Fruit fly (Drosophila melanogaster) whole organism: ENCODE results near the gene RhoGAP93B.

Experiments used
- CG8478 ChIP-seq: fragments of >200 bp; optimal IDR thresholded peaks from 2 replicates; lab custom pipeline; 2018; ENCODE audit warnings: inconsistent platforms
- Dll ChIP-seq: fragments of >200 bp; optimal IDR thresholded peaks from 2 replicates; lab custom pipeline; 2017
- EcR ChIP-seq, 2 experiments: fragments of >200 bp; optimal IDR thresholded peaks; 2 replicates each; lab custom pipeline; 2017; ENCODE audit warnings: missing biosample characterization in 2 of 2, missing genetic modification characterization in 2 of 2, missing genetic modification reagents in 2 of 2
- pan ChIP-seq: fragments of >200 bp; optimal IDR thresholded peaks from 2 replicates; lab custom pipeline; 2017
- psq ChIP-seq: fragments of >200 bp; optimal IDR thresholded peaks from 2 replicates; lab custom pipeline; 2017
- usp ChIP-seq: fragments of >200 bp; optimal IDR thresholded peaks from 2 replicates; lab custom pipeline; 2017; ENCODE audit warnings: missing biosample characterization, missing genetic modification characterization, mixed read lengths

The RhoGAP93B gene

DNA sequence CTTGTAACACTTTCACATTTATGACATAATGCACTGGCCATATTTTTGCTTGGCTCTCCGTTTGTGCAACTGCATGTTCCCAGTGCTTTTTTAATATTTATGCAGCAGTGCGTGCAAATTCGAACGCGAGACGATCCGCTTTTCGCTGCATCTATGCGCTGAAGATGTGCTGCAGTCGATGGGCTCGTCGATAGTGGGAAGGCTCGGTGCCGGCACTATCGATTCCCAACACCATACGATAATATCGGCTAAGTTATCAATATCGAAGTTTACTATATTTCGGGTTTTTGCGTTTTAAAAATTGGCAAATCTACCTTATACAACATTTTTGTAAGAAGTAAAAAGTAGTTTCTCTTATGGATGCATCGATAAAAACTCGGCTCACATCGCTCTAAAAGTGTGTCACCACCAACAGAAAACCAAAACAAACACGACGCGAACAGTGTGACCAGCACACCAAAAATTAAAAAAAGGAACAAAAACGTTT lies at the start of gene RhoGAP93B:
Gene RhoGAP93B, minus strand, starts transcription at position 197 of the 487 bp plus-strand sequence.
- TF ChIP-seq EcR (GFP tag; optimal IDR thresholded peaks at IDR 0.05; lab: Kevin White, UChicago) = no peak
- no peak for TF ChIP-seq usp (GFP tag; lab: Kevin White, UChicago)
- TF ChIP-seq pan = no peak
- no peak for TF ChIP-seq Dll (lab: Kevin White, UChicago)
- TF ChIP-seq CG8478 (lab: Kevin White, UChicago) = no peak
- no peak for TF ChIP-seq psq (lab: Kevin White, UChicago)

DNA sequence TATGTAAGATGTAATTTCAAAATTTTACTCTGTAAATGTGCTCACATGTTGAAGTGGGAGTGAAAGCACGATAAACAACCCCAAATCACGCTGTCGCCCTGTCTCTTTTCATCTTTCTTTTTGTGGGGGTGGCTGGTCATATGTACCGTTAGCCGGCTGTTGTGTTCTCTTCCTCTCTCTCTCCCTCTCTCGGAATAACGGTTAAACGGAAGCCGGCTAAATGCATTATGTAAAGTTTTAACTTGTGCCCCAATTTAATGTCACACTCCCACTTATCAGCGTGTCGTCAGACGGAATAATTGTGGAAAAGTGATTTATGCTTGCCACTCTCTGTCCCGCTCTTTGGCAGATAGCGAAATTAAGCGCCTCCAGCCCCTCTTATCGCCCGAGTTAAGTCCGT lies 43.7 kb upstream of the RhoGAP93B start:
- no peak for TF ChIP-seq psq (lab: Kevin White, UChicago)
- TF ChIP-seq Dll (lab: Kevin White, UChicago) = no peak
- TF ChIP-seq CG8478 (lab: Kevin White, UChicago) = no peak
- no peak for TF ChIP-seq usp (GFP tag; lab: Kevin White, UChicago)
- TF ChIP-seq EcR (GFP tag; optimal IDR thresholded peaks at IDR 0.05; lab: Kevin White, UChicago) = no peak
- TF ChIP-seq pan = no peak

DNA sequence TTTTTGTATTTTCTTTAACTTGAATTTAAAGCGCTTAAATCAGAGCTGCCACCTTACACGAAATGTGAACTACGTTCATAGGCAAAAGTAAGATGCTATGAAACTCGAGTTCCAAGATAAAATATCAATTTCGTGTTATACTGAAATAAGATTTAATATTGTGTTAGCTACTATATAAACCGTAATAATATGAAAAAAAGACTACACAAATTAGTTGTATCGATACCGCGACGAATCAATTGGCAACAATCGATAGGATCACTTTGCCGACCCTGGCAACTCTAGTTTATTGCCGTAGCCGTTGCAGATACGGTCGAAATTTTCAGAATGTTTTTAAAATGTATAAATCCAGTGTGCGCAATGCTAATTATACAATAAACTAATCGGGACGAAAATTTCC lies 42.8 kb upstream of the RhoGAP93B start, which contains the start of gene SNF4Agamma:
Gene SNF4Agamma, plus strand, starts transcription at position 282 of the 400 bp plus-strand sequence.
- TF ChIP-seq psq (lab: Kevin White, UChicago) (no peak), CG8478 (lab: Kevin White, UChicago) (no peak), pan (no peak), Dll (lab: Kevin White, UChicago) (no peak), EcR (GFP tag; optimal IDR thresholded peaks at IDR 0.05; lab: Kevin White, UChicago) (no peak), usp (GFP tag; lab: Kevin White, UChicago) (no peak)

DNA sequence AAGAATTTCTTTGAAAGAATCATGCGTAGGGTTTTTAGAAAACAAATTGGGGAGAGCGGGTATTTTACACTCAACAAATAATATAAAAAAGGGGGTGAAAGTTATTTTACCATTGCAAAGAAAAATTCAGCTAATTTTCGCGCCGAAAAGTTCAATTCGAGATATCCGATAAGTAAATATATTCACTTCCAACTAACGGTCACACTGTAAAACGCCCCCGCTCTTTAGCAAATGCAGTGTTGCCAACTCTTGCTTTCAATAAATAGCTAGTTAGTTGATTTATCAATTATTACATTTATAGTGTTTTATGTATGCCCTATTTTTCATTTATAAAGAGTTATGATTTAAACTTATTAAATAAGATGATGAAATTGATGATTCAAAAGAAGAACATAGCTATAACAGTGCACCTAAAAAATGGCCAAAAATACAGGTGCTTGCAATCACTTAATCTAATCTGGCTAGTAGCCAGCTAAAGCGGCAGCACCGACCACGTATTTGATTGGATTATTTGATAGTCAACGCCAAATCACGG lies 40.7 kb upstream of the RhoGAP93B start, which contains the start of gene meigo:
Gene meigo, plus strand, starts transcription at position 51 of the 535 bp plus-strand sequence.
- TF ChIP-seq Dll (lab: Kevin White, UChicago) (no peak), pan (no peak), CG8478 (lab: Kevin White, UChicago) (no peak), psq (lab: Kevin White, UChicago) (no peak), usp (GFP tag; lab: Kevin White, UChicago) (no peak), EcR (GFP tag; optimal IDR thresholded peaks at IDR 0.05; lab: Kevin White, UChicago) (no peak)

DNA sequence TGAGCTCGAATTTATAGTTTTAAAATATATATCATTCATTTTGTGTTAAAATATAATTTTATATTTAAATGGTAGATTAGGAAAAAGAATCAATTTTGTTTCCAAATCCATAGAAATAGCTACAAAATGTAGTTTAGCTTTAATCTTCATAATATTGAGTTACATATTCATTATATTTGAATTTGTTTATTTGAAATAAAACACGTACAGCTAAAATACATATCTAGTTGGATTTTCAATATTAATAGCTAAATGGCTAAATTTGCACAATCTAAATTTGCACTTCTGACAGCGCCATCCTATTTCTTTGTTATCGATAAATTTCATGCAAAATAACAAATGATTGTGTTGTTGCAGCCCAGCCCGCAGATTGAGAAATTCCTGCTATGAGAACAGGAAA lies 36.3 kb upstream of the RhoGAP93B start, which contains the start of gene Usp8:
Gene Usp8, plus strand, starts transcription at position 312 of the 400 bp plus-strand sequence.
- TF ChIP-seq EcR (GFP tag; optimal IDR thresholded peaks at IDR 0.05; lab: Kevin White, UChicago) (no peak), psq (lab: Kevin White, UChicago) (no peak), usp (GFP tag; lab: Kevin White, UChicago) (no peak), pan (no peak), CG8478 (lab: Kevin White, UChicago) (no peak)

DNA sequence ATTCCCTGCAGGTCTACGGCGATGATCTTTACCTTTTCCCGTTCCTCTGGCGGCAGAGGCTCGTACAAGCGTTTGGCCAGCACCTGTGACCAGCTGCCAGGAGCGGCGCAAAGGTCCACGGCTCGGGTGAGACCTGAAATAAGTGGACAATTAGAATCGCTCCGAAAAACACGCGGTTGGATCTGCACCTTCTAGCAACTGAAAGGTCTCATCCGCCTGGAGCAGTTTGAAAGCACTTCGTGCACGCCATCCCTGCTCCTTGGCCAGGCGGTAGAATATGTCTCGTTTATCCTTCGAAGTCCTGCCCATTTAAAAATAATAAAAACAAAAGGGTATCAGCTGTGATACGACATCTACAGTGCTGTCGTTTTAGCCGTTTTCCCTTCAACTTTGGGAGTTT lies 35.9 kb upstream of the RhoGAP93B start, which contains the start of gene Trm7-34:
Gene Trm7-34, minus strand, starts transcription at position 365 of the 400 bp plus-strand sequence.
- TF ChIP-seq pan (no peak), usp (GFP tag; lab: Kevin White, UChicago) (no peak), EcR (GFP tag; optimal IDR thresholded peaks at IDR 0.05; lab: Kevin White, UChicago) (no peak)

DNA sequence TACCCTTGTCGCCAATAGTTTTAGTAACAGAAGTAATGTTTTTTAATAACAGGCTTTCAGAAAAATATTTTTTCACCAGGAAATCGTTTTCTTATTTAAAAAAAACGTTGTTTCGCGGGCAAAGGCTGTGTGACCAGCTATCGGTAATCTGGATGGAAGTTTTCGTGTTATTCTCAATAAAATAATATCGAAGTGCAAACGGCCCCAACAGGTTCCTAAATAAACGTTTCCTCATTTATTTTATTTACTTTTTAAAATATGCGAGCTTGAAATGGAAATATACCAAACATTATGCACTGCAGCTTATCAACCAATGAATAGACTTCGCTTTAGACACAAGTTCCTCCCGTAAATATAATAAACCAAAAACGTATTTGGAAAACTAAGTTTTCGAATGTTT lies 32.4 kb upstream of the RhoGAP93B start, which contains the start of gene Ice2:
Gene Ice2, plus strand, starts transcription at position 167 of the 400 bp plus-strand sequence.
- no peak for TF ChIP-seq CG8478 (lab: Kevin White, UChicago)

DNA sequence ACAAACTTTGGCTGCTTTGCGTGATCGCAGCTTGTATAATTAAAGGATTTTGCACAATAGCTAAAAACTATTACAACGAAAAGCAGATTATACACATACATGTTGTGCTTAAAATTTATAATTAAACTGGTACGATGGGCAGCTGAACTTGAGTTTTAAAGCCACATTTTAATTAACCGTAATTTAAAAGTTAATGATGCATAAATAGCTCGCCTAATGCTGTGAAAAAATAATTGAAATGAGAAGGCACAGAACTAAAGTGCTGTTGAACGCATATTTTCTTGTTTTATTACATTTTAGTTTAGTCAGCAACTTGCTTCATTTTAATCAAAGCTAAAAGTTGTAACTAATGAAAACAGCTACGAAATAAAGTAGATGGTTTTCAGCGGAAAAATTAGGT lies 32.0 kb upstream of the RhoGAP93B start, which contains the start of gene Obp93a:
Gene Obp93a, minus strand, starts transcription at position 101 of the 400 bp plus-strand sequence.
- TF ChIP-seq CG8478 (lab: Kevin White, UChicago) (no peak), pan (no peak), usp (GFP tag; lab: Kevin White, UChicago) (no peak), psq (lab: Kevin White, UChicago) (no peak), EcR (GFP tag; optimal IDR thresholded peaks at IDR 0.05; lab: Kevin White, UChicago) (no peak), Dll (lab: Kevin White, UChicago) (no peak)

DNA sequence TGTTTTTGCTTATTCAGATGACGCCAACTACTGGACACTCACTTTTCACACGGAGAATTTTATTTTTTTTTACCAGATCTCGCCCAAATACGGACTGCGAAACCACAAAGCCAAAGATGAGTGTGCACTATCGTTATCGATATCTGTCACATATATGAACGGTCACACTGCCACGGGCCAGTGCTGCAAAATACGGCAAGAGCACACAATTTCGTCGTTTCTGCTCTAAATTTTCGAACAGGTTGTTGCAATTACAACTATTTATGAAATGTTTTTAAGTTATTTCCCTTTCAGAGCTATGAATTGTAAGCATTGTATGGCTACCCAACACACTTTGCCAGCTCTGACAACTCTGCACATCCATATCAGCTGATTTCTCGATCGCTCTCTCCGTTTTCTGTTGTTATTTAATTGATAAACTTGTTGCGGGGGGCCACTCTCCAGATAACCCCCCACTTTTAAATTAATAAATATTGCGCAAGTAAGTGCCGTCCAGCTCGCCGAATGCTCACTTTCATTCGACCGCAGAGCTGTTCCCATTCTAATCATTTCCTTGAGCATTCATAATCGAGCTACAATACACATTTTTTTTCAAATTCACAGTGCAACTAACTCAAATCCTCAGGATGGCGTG lies 29.8 kb upstream of the RhoGAP93B start, which contains the start of the genes slmb and CG5793:
Gene slmb, minus strand, starts transcription at position 134 of the 634 bp plus-strand sequence.
Gene CG5793, plus strand, starts transcription at position 222 of the 634 bp plus-strand sequence.
- TF ChIP-seq usp (GFP tag; lab: Kevin White, UChicago) (no peak), pan (no peak), CG8478 (lab: Kevin White, UChicago) (no peak), EcR (GFP tag; optimal IDR thresholded peaks at IDR 0.05; lab: Kevin White, UChicago) (no peak), psq (lab: Kevin White, UChicago) (no peak), Dll (lab: Kevin White, UChicago) (no peak)

DNA sequence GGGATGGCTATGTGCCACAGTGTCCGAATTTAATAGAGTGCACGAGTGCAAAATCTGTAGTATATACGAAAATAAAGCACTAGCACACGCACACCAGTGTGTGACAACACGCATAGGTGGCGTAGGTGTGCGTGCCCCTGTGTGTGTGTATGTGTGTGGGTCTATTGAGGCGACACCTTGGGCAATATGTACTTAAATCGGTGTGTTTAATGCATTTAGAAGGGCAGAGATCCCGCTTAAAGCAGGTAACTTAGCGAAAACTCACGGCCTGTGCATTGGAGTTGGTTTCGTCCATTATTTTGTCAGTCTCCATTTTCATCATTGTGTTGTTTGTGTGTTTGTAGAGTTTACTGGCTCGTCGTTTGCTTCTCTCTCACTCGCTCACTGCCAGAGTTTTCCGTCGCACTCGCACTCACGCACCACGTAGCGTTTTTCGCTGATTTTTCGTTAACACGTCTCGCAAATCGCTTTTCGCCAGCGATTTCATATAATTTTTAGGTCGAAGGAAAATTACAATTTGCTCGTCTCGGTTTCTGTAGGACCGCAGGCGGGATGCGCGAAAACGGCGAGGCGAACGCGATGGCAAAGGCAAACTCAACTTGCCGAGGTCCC lies 29.2 kb upstream of the RhoGAP93B start:
- TF ChIP-seq pan = no peak
- TF ChIP-seq CG8478 (lab: Kevin White, UChicago) = peak; percentile 73

DNA sequence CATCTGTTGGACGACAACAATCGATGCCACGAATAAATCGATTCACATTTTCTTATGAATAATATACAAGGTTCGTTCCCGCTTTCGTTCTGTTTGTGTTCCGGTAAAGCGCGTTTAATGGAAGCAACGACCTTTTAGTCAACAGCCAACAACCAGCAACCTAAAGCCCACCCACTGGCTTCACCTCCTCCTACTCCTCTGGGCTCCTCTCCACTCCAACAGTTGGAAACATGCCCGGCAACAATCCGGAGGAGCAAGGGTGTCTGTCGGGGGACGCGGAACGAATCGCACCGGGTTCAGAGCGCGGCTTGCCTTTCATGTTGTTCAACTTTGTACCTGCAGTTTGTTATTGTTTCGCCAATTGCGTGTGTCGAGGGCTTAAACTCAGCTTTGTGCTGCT lies 26.6 kb upstream of the RhoGAP93B start:
- TF ChIP-seq pan = no peak
- no peak for TF ChIP-seq Dll (lab: Kevin White, UChicago)
- TF ChIP-seq usp (GFP tag; lab: Kevin White, UChicago) = no peak
- TF ChIP-seq EcR (GFP tag; optimal IDR thresholded peaks at IDR 0.05; lab: Kevin White, UChicago) = no peak
- no peak for TF ChIP-seq CG8478 (lab: Kevin White, UChicago)
- TF ChIP-seq psq (lab: Kevin White, UChicago) = no peak
